Worm (Caenorhabditis elegans) whole organism, L3 larva: ENCODE results near the gene Y39A1A.16.

Experiments used
- R02D3.7 ChIP-seq: fragments of 150-350 bp; optimal IDR thresholded peaks from 2 replicates; lab custom pipeline; 2014; ENCODE audit warnings: missing biosample characterization, missing genetic modification characterization
- ceh-82 ChIP-seq: fragments of 150-350 bp; optimal IDR thresholded peaks from 2 replicates; lab custom pipeline; 2014; ENCODE audit warnings: missing biosample characterization, missing genetic modification characterization
- elt-1 ChIP-seq: fragments of 150-350 bp; optimal IDR thresholded peaks from 2 replicates; lab custom pipeline; 2014; ENCODE audit warnings: missing biosample characterization, missing genetic modification characterization
- fos-1 ChIP-seq: fragments of 150-350 bp; optimal IDR thresholded peaks from 2 replicates; lab custom pipeline; 2014; ENCODE audit warnings: missing biosample characterization, missing genetic modification characterization
- mdl-1 ChIP-seq: fragments of 150-350 bp; optimal IDR thresholded peaks from 2 replicates; lab custom pipeline; 2014; ENCODE audit warnings: missing biosample characterization, missing genetic modification characterization
- nhr-25 ChIP-seq: sonication (generic microtip); optimal IDR thresholded peaks from 2 replicates; lab custom pipeline; 2017; ENCODE audit warnings: missing biosample characterization, missing genetic modification characterization
- nhr-76 ChIP-seq: fragments of 150-350 bp; sonication (generic microtip); optimal IDR thresholded peaks from 5 replicates; lab custom pipeline; 2014; ENCODE audit warnings: missing biosample characterization, missing genetic modification characterization
- skn-1 ChIP-seq: fragments of 150-350 bp; optimal IDR thresholded peaks from 2 replicates; lab custom pipeline; 2014; ENCODE audit warnings: missing biosample characterization, missing genetic modification characterization
- snpc-4 ChIP-seq: fragments of 150-350 bp; optimal IDR thresholded peaks from 2 replicates; lab custom pipeline; 2014; ENCODE audit warnings: missing biosample characterization, missing genetic modification characterization
- tbx-2 ChIP-seq: sonication (generic microtip); optimal IDR thresholded peaks from 2 replicates; lab custom pipeline; 2016; ENCODE audit warnings: mild to moderate bottlenecking, missing genetic modification characterization, missing compliant biosample characterization
- ztf-11 ChIP-seq: fragments of 150-350 bp; optimal IDR thresholded peaks from 2 replicates; lab custom pipeline; 2014; ENCODE audit warnings: missing biosample characterization, missing genetic modification characterization

ce11 chrIII:10703833-10704232 lies 24.8 kb downstream of the Y39A1A.16 start:
- TF ChIP-seq fos-1, result no peak
- TF ChIP-seq skn-1, result no peak
- TF ChIP-seq ceh-82 (tag; lab: Kevin White, UChicago), result no peak
- no peak for TF ChIP-seq R02D3.7 (tag; lab: Kevin White, UChicago)
- TF ChIP-seq nhr-25 (tag; lab: Kevin White, UChicago), result no peak
- no peak for TF ChIP-seq nhr-76 (tag; lab: Kevin White, UChicago)
- no peak for TF ChIP-seq mdl-1
- no peak for TF ChIP-seq tbx-2 (tag; lab: Kevin White, UChicago)
- no peak for TF ChIP-seq elt-1
- no peak for TF ChIP-seq ztf-11 (tag; lab: Kevin White, UChicago)
- TF ChIP-seq snpc-4 (tag; lab: Kevin White, UChicago), result no peak
